Fruit fly (Drosophila melanogaster) whole organism, embryonic: ENCODE results near the gene CG13949.

ENCODE experiments used
- ATbp ChIP-seq: fragments of 200-800 bp; sonication (Bioruptor generic); optimal IDR thresholded peaks from 2 replicates; lab custom pipeline; 2017; ENCODE audit warnings: missing biosample characterization, mild to moderate bottlenecking, missing genetic modification characterization, missing genetic modification reagents
- B-H2 ChIP-seq: fragments of 200-800 bp; sonication (Bioruptor generic); optimal IDR thresholded peaks from 2 replicates; lab custom pipeline; 2018; ENCODE audit warnings: missing biosample characterization, mild to moderate bottlenecking, missing genetic modification characterization
- CG1024 ChIP-seq: fragments of 200-800 bp; sonication (Bioruptor generic); IDR thresholded peaks from 2 replicates; pipeline ENCODE4 v1.3.6; 2022; ENCODE audit warnings: missing biosample characterization, missing genetic modification characterization
- CG10431 ChIP-seq: fragments of 200-800 bp; sonication (Bioruptor generic); optimal IDR thresholded peaks from 3 replicates; lab custom pipeline; 2018; ENCODE audit warnings: missing biosample characterization, mild to moderate bottlenecking, missing genetic modification characterization
- CG13775 ChIP-seq: fragments of 200-800 bp; sonication (Bioruptor generic); optimal IDR thresholded peaks from 3 replicates; lab custom pipeline; 2017; ENCODE audit warnings: missing biosample characterization, mild to moderate bottlenecking, missing genetic modification characterization
- CG15696 ChIP-seq: fragments of 200-800 bp; sonication (Bioruptor generic); optimal IDR thresholded peaks from 2 replicates; lab custom pipeline; 2019; ENCODE audit warnings: missing biosample characterization, mild to moderate bottlenecking, missing genetic modification characterization, moderate library complexity
- CG16813 ChIP-seq: fragments of 200-800 bp; sonication (Bioruptor generic); IDR thresholded peaks from 3 replicates; pipeline ENCODE4 v1.3.6; 2022; ENCODE audit warnings: missing biosample characterization, missing genetic modification characterization; ENCODE audit not compliant: partially characterized antibody
- CG16863 ChIP-seq: fragments of 200-800 bp; sonication (Bioruptor generic); optimal IDR thresholded peaks from 3 replicates; lab custom pipeline; 2016; ENCODE audit warnings: missing biosample characterization, missing genetic modification characterization
- CG18599 ChIP-seq: fragments of 200-800 bp; sonication (Bioruptor generic); optimal IDR thresholded peaks from 3 replicates; lab custom pipeline; 2017; ENCODE audit warnings: missing biosample characterization, missing genetic modification characterization, mild to moderate bottlenecking, moderate library complexity, missing genetic modification reagents
- CG2120 ChIP-seq: fragments of 200-800 bp; sonication (Bioruptor generic); optimal IDR thresholded peaks from 3 replicates; lab custom pipeline; 2016; ENCODE audit warnings: missing biosample characterization, missing genetic modification characterization
- CG31388 ChIP-seq: fragments of 200-800 bp; sonication (Bioruptor generic); optimal IDR thresholded peaks from 2 replicates; lab custom pipeline; 2016; ENCODE audit warnings: missing biosample characterization, missing genetic modification characterization
- CG33213 ChIP-seq: fragments of 200-800 bp; sonication (Bioruptor generic); optimal IDR thresholded peaks from 3 replicates; lab custom pipeline; 2016; ENCODE audit warnings: missing biosample characterization, missing genetic modification characterization
- CG3407 ChIP-seq: fragments of 200-800 bp; sonication (Bioruptor generic); optimal IDR thresholded peaks from 2 replicates; lab custom pipeline; 2018; ENCODE audit warnings: missing biosample characterization, mild to moderate bottlenecking, missing genetic modification characterization
- CG42726 ChIP-seq: fragments of 200-800 bp; sonication (Bioruptor generic); IDR thresholded peaks from 2 replicates; pipeline ENCODE4 v1.3.6; 2022; ENCODE audit warnings: missing biosample characterization, missing genetic modification characterization; ENCODE audit not compliant: partially characterized antibody
- CG4404 ChIP-seq: fragments of 200-800 bp; sonication (Bioruptor generic); IDR thresholded peaks from 2 replicates; pipeline ENCODE4 v1.3.6; 2022; ENCODE audit warnings: missing biosample characterization, missing genetic modification characterization
- CG7357 ChIP-seq: fragments of 200-800 bp; sonication (Bioruptor generic); IDR thresholded peaks from 3 replicates; pipeline ENCODE4 v1.3.6; 2022; ENCODE audit warnings: missing biosample characterization, missing genetic modification characterization
- CG7556 ChIP-seq: fragments of 200-800 bp; sonication (Bioruptor generic); optimal IDR thresholded peaks from 2 replicates; lab custom pipeline; 2017; ENCODE audit warnings: missing biosample characterization, mild to moderate bottlenecking, missing genetic modification characterization
- Fer2 ChIP-seq: fragments of 200-800 bp; sonication (Bioruptor generic); optimal IDR thresholded peaks from 2 replicates; lab custom pipeline; 2018; ENCODE audit warnings: missing biosample characterization, mild to moderate bottlenecking, missing genetic modification characterization, moderate library complexity
- Hr78 ChIP-seq, 2 experiments: fragments of 200-800 bp in 1 of 2; fragments of >200 bp in 1 of 2; sonication (Bioruptor generic) in 1 of 2; optimal IDR thresholded peaks; 2 replicates each; lab custom pipeline; 2017 to 2019; ENCODE audit warnings: missing biosample characterization in 2 of 2, missing genetic modification characterization in 2 of 2, mild to moderate bottlenecking in 1 of 2, moderate library complexity in 1 of 2
- Med ChIP-seq: fragments of 200-800 bp; sonication (Bioruptor generic); peaks from one replicate; lab custom pipeline; 2016; ENCODE audit warnings: missing biosample characterization, missing genetic modification characterization, mild to moderate bottlenecking, inconsistent platforms, moderate library complexity
- NfI ChIP-seq: fragments of 200-800 bp; sonication (Bioruptor generic); optimal IDR thresholded peaks from 3 replicates; lab custom pipeline; 2018; ENCODE audit warnings: missing biosample characterization, mild to moderate bottlenecking, missing genetic modification characterization, moderate library complexity
- Vsx1 ChIP-seq: fragments of 200-800 bp; sonication (Bioruptor generic); optimal IDR thresholded peaks from 2 replicates; lab custom pipeline; 2017; ENCODE audit warnings: missing biosample characterization, mild to moderate bottlenecking, missing genetic modification characterization, missing genetic modification reagents
- chinmo ChIP-seq: fragments of 200-800 bp; sonication (Bioruptor generic); IDR thresholded peaks from 4 replicates; pipeline ENCODE4 v1.3.6; 2022; ENCODE audit warnings: missing biosample characterization, missing genetic modification characterization; ENCODE audit not compliant: partially characterized antibody
- dysf ChIP-seq: fragments of 200-800 bp; sonication (Bioruptor generic); IDR thresholded peaks from 3 replicates; pipeline ENCODE4 v1.3.6; 2022; ENCODE audit warnings: missing biosample characterization, missing genetic modification characterization
- gem ChIP-seq: fragments of 200-800 bp; sonication (Bioruptor generic); optimal IDR thresholded peaks from 2 replicates; lab custom pipeline; 2019; ENCODE audit warnings: missing biosample characterization, mild to moderate bottlenecking, missing genetic modification characterization, moderate library complexity
- kay ChIP-seq: fragments of 200-800 bp; sonication (Bioruptor generic); optimal IDR thresholded peaks from 2 replicates; lab custom pipeline; 2016; ENCODE audit warnings: missing biosample characterization, missing genetic modification characterization
- otp ChIP-seq: fragments of 200-800 bp; sonication (Bioruptor generic); IDR thresholded peaks from 3 replicates; pipeline ENCODE4, ENCODE4 v1.3.6; 2022; ENCODE audit warnings: missing biosample characterization, missing genetic modification characterization
- p53 ChIP-seq: fragments of 200-800 bp; sonication (Bioruptor generic); optimal IDR thresholded peaks from 2 replicates; lab custom pipeline; 2016; ENCODE audit warnings: missing biosample characterization, missing genetic modification characterization
- pan ChIP-seq, 4 experiments: fragments of >200 bp in 3 of 4; fragments of 200-800 bp in 1 of 4; sonication (Bioruptor generic) in 1 of 4; optimal IDR thresholded peaks in 3 of 4; IDR thresholded peaks in 1 of 4; 2 replicates each; pipeline versions ENCODE4 v1.3.6 to Lab custom; 2017 to 2022; ENCODE audit warnings: missing biosample characterization in 2 of 4, missing genetic modification characterization in 2 of 4, mixed read lengths in 1 of 4
- pho ChIP-seq: fragments of 200-800 bp; sonication (Bioruptor generic); optimal IDR thresholded peaks from 2 replicates; lab custom pipeline; 2016; ENCODE audit warnings: missing biosample characterization, missing genetic modification characterization
- ranshi ChIP-seq: fragments of 200-800 bp; sonication (Bioruptor generic); IDR thresholded peaks from 2 replicates; pipeline ENCODE4 v1.3.6; 2022; ENCODE audit warnings: missing biosample characterization, missing genetic modification characterization
- repo ChIP-seq: fragments of 200-800 bp; sonication (Bioruptor generic); optimal IDR thresholded peaks from 2 replicates; lab custom pipeline; 2016; ENCODE audit warnings: missing biosample characterization, missing genetic modification characterization
- row ChIP-seq: fragments of 200-800 bp; sonication (Bioruptor generic); IDR thresholded peaks from 3 replicates; pipeline ENCODE4 v1.3.6; 2022; ENCODE audit warnings: missing biosample characterization, missing genetic modification characterization
- schlank ChIP-seq: fragments of 200-800 bp; sonication (Bioruptor generic); optimal IDR thresholded peaks from 2 replicates; lab custom pipeline; 2018; ENCODE audit warnings: missing biosample characterization, mild to moderate bottlenecking, missing genetic modification characterization
- sob ChIP-seq: fragments of 200-800 bp; sonication (Bioruptor generic); IDR thresholded peaks from 2 replicates; pipeline ENCODE4 v1.3.6; 2022; ENCODE audit warnings: missing biosample characterization, missing genetic modification characterization
- sr ChIP-seq: fragments of 200-800 bp; sonication (Bioruptor generic); IDR thresholded peaks from 3 replicates; pipeline ENCODE4 v1.3.6; 2022; ENCODE audit warnings: missing biosample characterization, missing genetic modification characterization
- tna ChIP-seq: fragments of 200-800 bp; sonication (Bioruptor generic); IDR thresholded peaks from 2 replicates; pipeline ENCODE4 v1.3.6; 2022; ENCODE audit warnings: missing biosample characterization, missing genetic modification characterization; ENCODE audit not compliant: partially characterized antibody
- trem ChIP-seq: fragments of 200-800 bp; optimal IDR thresholded peaks from 3 replicates; lab custom pipeline; 2019; ENCODE audit warnings: missing biosample characterization, mild to moderate bottlenecking, missing genetic modification characterization, moderate library complexity
- zen ChIP-seq: fragments of 200-800 bp; sonication (Bioruptor generic); optimal IDR thresholded peaks from 3 replicates; lab custom pipeline; 2018; ENCODE audit warnings: missing biosample characterization, mild to moderate bottlenecking, missing genetic modification characterization, moderate library complexity
- zfh1 ChIP-seq: fragments of 200-800 bp; sonication (Bioruptor generic); IDR thresholded peaks from 3 replicates; pipeline ENCODE4 v1.3.6; 2022; ENCODE audit warnings: missing biosample characterization, missing genetic modification characterization

Gene CG13949

DNA sequence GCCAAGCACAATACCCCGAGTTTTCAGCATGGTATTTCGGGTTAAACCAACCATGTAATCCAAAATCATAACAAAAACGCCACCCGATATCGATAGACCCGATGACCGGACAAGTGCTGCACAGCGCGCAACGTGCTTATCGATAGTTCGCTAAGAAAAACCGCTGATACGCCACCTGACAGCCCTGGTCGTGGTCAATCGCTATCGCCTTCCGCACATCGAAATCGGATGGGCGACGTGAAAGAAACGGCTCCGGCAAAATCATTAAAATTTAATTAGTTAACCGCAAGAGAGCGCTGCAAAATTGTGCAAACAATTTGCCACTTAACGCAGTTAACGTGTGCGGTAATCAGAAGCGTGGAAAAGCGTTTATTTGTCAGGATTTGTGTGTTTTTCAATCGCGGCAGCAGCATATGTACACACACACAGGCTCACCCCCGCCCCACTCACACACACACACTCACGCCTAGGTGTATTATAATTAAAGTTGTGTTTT is 29.3 kb upstream of the CG13949 start, which contains the start of the genes CG3862 and dock (continued):
- no peak for TF ChIP-seq pan (optimal IDR thresholded peaks at IDR 0.05; lab: Kevin White, UChicago)
- TF ChIP-seq pan (GFP tag; optimal IDR thresholded peaks at IDR 0.05 in 1 of 2, IDR thresholded peaks at IDR 0.05 in 1 of 2) = peak in 1 of 2 experiments; percentile 50
- TF ChIP-seq gem (tag; lab: Kevin White, UChicago) = peak; percentile 19
- no peak for TF ChIP-seq schlank (tag; lab: Kevin White, UChicago)
- peak; percentile 50 for TF ChIP-seq B-H2
- no peak for TF ChIP-seq CG16863
- TF ChIP-seq CG18599 = peak; percentile 45
- peak; percentile 47 for TF ChIP-seq CG7556 (GFP tag; lab: Kevin White, UChicago)
- TF ChIP-seq zen (tag; lab: Kevin White, UChicago) = peak; percentile 75
- peak; percentile 88; the same call in 3 of the 4 replicates for TF ChIP-seq chinmo
- TF ChIP-seq ATbp (GFP tag; lab: Kevin White, UChicago) = no peak
- peak; percentile 97 for TF ChIP-seq Med (GFP tag; lab: Kevin White, UChicago)
- peak; percentile 46 for TF ChIP-seq kay (GFP tag; lab: Kevin White, UChicago)
- TF ChIP-seq pho (GFP tag; lab: Kevin White, UChicago) = peak; percentile 74
- no peak for TF ChIP-seq sr (GFP tag; lab: Robert Waterston, UW)
- TF ChIP-seq p53 (GFP tag; lab: Kevin White, UChicago) = peak; percentile 69
- TF ChIP-seq Hr78 (GFP tag; optimal IDR thresholded peaks at IDR 0.05; lab: Kevin White, UChicago) = peak in 1 of 2 experiments; percentile 20
- TF ChIP-seq CG3407 (GFP tag; lab: Kevin White, UChicago) = no peak
- TF ChIP-seq tna = peak; percentile 99
- peak; percentile 61; the same call in 1 of the 3 replicates for TF ChIP-seq zfh1 (GFP tag; lab: Robert Waterston, UW)
- TF ChIP-seq trem (tag; lab: Kevin White, UChicago) = peak; percentile 32
- no peak for TF ChIP-seq dysf (GFP tag; lab: Robert Waterston, UW)
- peak; percentile 95 for TF ChIP-seq CG42726 (GFP tag; lab: Robert Waterston, UW)
- peak; percentile 75 for TF ChIP-seq sob
- TF ChIP-seq otp (GFP tag; lab: Robert Waterston, UW) = no peak
- no peak for TF ChIP-seq CG1024 (GFP tag; lab: Robert Waterston, UW)
- peak; percentile 49; the same call in 1 of the 2 replicates for TF ChIP-seq ranshi (GFP tag; lab: Robert Waterston, UW)
- TF ChIP-seq CG16813 (GFP tag; lab: Robert Waterston, UW) = peak; percentile 94
- peak; percentile 74 for TF ChIP-seq CG2120
- TF ChIP-seq Vsx1 (GFP tag; lab: Kevin White, UChicago) = no peak
- no peak for TF ChIP-seq Fer2
- peak; percentile 38 for TF ChIP-seq CG10431 (GFP tag; lab: Kevin White, UChicago)
- peak; percentile 65 for TF ChIP-seq CG33213
- no peak for TF ChIP-seq CG31388 (GFP tag; lab: Kevin White, UChicago)
- TF ChIP-seq row (GFP tag; lab: Robert Waterston, UW) = peak; percentile 45; the same call in 2 of the 3 replicates
- TF ChIP-seq NfI (GFP tag; lab: Kevin White, UChicago) = peak; percentile 50
- no peak for TF ChIP-seq CG4404 (GFP tag; lab: Robert Waterston, UW)
- no peak for TF ChIP-seq CG7357 (GFP tag; lab: Robert Waterston, UW)
- TF ChIP-seq repo (GFP tag; lab: Kevin White, UChicago) = peak; percentile 75
- no peak for TF ChIP-seq CG15696 (tag; lab: Kevin White, UChicago)
- peak; percentile 4 for TF ChIP-seq CG13775
